Worm (Caenorhabditis elegans) whole organism, L4/young adult: ENCODE results near the gene pals-39.

ENCODE experiments used
- W03F9.2 ChIP-seq: fragments of 150-350 bp; optimal IDR thresholded peaks from 2 replicates; lab custom pipeline; 2014; ENCODE audit warnings: missing biosample characterization, missing genetic modification characterization
- dao-5 ChIP-seq: sonication (generic microtip); optimal IDR thresholded peaks from 2 replicates; lab custom pipeline; 2016; ENCODE audit warnings: missing genotype, missing genetic modification characterization, moderate library complexity, missing compliant biosample characterization
- him-1 ChIP-seq: sonication (generic microtip); optimal IDR thresholded peaks from 2 replicates; lab custom pipeline; 2016; ENCODE audit warnings: missing genotype, missing genetic modification reagents, missing genetic modification characterization, missing compliant biosample characterization

- no peak for TF ChIP-seq dao-5 (tag; lab: Kevin White, UChicago)
- TF ChIP-seq him-1, result no peak
- TF ChIP-seq W03F9.2 (tag; lab: Kevin White, UChicago), result no peak
These were observed 14.6 kb downstream of the pals-39 start, which contains the start of gene C54D10.5 for ce11 chrV:12429039-12429438.
